Worm (Caenorhabditis elegans) whole organism, midembryonic: ENCODE data around the gene C37C3.2.

ENCODE experiments used
- T22C8.4 ChIP-seq: fragments of 200-800 bp; sonication (Bioruptor generic); IDR thresholded peaks from 2 replicates; pipeline ENCODE4 v1.3.6; 2022; ENCODE audit warnings: missing genetic modification characterization, missing compliant biosample characterization
- cog-1 ChIP-seq: sonication (generic microtip); optimal IDR thresholded peaks from 2 replicates; lab custom pipeline; 2016; ENCODE audit warnings: missing genetic modification characterization, missing compliant biosample characterization
- flt-1 ChIP-seq: fragments of 200-800 bp; sonication (Bioruptor generic); IDR thresholded peaks from 2 replicates; pipeline ENCODE4 v1.3.6; 2022; ENCODE audit warnings: missing genetic modification characterization, missing compliant biosample characterization
- klf-2 ChIP-seq: fragments of 200-800 bp; sonication (Bioruptor generic); conservative IDR thresholded peaks from 2 replicates; pipeline ENCODE4 v1.3.6; 2022; ENCODE audit warnings: missing genetic modification reagents, missing genetic modification characterization, missing compliant biosample characterization
- med-1 ChIP-seq: sonication (generic microtip); optimal IDR thresholded peaks from 2 replicates; lab custom pipeline; 2017; ENCODE audit warnings: missing genetic modification characterization, mild to moderate bottlenecking, missing compliant biosample characterization, antibody characterized with exemption, missing genetic modification reagents; ENCODE audit not compliant: insufficient read depth
- ref-1 ChIP-seq: fragments of 200-800 bp; sonication (Bioruptor generic); conservative IDR thresholded peaks from 2 replicates; pipeline ENCODE4 v1.3.6; 2022; ENCODE audit warnings: missing genetic modification reagents, missing genetic modification characterization, missing compliant biosample characterization
- tab-1 ChIP-seq: fragments of 200-800 bp; sonication (Bioruptor generic); IDR thresholded peaks from 2 replicates; pipeline ENCODE4 v1.3.6; 2022; ENCODE audit warnings: missing genetic modification characterization, missing compliant biosample characterization
- ztf-23 ChIP-seq: fragments of 200-800 bp; sonication (Bioruptor generic); IDR thresholded peaks from 2 replicates; pipeline ENCODE4 v1.3.6; 2022; ENCODE audit warnings: missing genetic modification reagents, missing genetic modification characterization, missing compliant biosample characterization
- ztf-29 ChIP-seq: fragments of 200-800 bp; sonication (Bioruptor generic); IDR thresholded peaks from 2 replicates; pipeline ENCODE4 v1.3.6; 2022; ENCODE audit warnings: missing genetic modification reagents, missing genetic modification characterization, missing compliant biosample characterization

The C37C3.2 gene

ce11 chrV:7855382-7855994 is at the start of gene C37C3.2:
C37C3.2 (plus strand) TSS chrV:7855944.
- TF ChIP-seq ref-1 (GFP tag; lab: Robert Waterston, UW) (no peak), klf-2 (GFP tag; lab: Robert Waterston, UW) (no peak), T22C8.4 (no peak), med-1 (GFP tag; lab: Kevin White, UChicago) (no peak), ztf-29 (no peak), ztf-23 (GFP tag; lab: Robert Waterston, UW) (no peak), tab-1 (no peak), cog-1 (tag; lab: Kevin White, UChicago) (no peak), flt-1 (GFP tag; lab: Robert Waterston, UW) (no peak)

- no peak for TF ChIP-seq ztf-23 (GFP tag; lab: Robert Waterston, UW)
- TF ChIP-seq tab-1: no peak
- TF ChIP-seq flt-1 (GFP tag; lab: Robert Waterston, UW): no peak
- TF ChIP-seq ref-1 (GFP tag; lab: Robert Waterston, UW): no peak
- no peak for TF ChIP-seq cog-1 (tag; lab: Kevin White, UChicago)
- no peak for TF ChIP-seq med-1 (GFP tag; lab: Kevin White, UChicago)
- TF ChIP-seq klf-2 (GFP tag; lab: Robert Waterston, UW): no peak
- no peak for TF ChIP-seq T22C8.4
- no peak for TF ChIP-seq ztf-29
Measured at ce11 chrV:7806629-7807028, 49.1 kb upstream of the C37C3.2 start.

ce11 chrV:7808444-7808843 is 47.3 kb upstream of the C37C3.2 start:
- TF ChIP-seq ztf-29: no peak
- no peak for TF ChIP-seq cog-1 (tag; lab: Kevin White, UChicago)
- TF ChIP-seq T22C8.4: no peak
- TF ChIP-seq ztf-23 (GFP tag; lab: Robert Waterston, UW): no peak
- no peak for TF ChIP-seq med-1 (GFP tag; lab: Kevin White, UChicago)
- no peak for TF ChIP-seq ref-1 (GFP tag; lab: Robert Waterston, UW)
- TF ChIP-seq klf-2 (GFP tag; lab: Robert Waterston, UW): no peak
- no peak for TF ChIP-seq flt-1 (GFP tag; lab: Robert Waterston, UW)
- TF ChIP-seq tab-1: no peak

DNA sequence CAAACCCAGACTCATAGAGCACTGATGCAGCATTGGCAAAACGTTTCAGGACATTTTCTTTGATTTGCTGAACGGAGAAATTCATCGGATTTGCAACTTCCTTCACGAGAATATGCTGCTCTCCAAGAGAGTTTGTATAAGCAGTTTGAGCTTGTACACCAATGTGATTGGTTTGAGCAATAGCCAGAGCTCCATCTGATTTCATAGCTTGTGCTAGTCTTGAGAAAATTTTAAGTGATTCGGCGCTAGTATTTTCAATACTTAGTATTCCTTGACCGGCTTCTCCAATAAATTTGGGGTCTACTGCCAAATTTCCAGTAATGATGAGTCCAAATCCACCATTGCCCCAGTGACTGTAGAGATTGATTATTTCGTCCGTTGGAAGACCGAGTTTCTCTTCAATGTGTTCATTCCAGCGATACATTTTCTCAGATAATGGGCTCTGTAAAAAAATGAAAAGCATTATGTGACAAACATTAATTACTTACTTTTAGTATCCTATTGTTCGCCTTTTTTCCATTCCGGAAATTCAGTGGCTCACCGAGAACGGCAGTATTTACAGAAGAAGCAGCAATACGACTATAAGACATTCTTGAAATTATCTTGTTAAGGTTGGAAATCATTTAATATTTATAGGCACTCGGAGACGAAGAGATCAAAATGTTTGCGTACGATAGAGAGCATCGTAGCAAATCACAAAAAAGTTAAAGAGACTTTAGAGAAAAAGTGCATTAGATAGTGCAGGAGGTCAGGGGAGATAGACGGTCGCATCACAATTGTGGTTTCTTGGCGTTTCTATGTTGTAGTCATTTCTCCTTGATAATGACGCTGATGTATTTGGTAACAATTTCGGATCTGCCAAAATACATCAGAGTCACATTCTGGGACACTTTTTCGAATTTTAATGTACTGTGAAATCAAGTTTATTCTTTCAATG is 46.2 kb upstream of the C37C3.2 start, which contains the start of gene ZK742.3:
ZK742.3 (minus strand) TSS at position 593 of the 937 bp plus-strand sequence.
- TF ChIP-seq ztf-29: no peak
- no peak for TF ChIP-seq ztf-23 (GFP tag; lab: Robert Waterston, UW)
- TF ChIP-seq ref-1 (GFP tag; lab: Robert Waterston, UW): no peak
- TF ChIP-seq med-1 (GFP tag; lab: Kevin White, UChicago): no peak
- TF ChIP-seq T22C8.4: no peak
- no peak for TF ChIP-seq tab-1
- TF ChIP-seq flt-1 (GFP tag; lab: Robert Waterston, UW): no peak
- TF ChIP-seq klf-2 (GFP tag; lab: Robert Waterston, UW): no peak
- no peak for TF ChIP-seq cog-1 (tag; lab: Kevin White, UChicago)

DNA sequence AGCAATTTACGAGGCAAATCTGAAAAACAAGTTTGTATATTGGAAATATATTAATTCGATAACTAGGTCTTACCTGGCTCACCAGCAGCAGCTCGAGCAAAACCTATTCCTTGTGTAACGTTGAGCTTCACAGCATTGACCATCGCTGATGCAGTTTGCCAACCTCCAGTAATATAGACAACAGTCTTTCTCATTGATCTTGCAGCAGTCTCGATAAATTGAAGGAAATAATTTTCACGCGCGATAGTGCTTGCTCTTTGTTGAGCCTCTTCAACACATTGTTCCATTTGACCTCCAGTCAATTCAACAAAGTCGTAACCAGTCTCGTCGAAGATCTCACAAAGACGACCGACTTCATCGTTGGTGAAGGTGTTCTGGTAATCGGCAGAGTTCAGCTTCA is 45.2 kb upstream of the C37C3.2 start:
- TF ChIP-seq flt-1 (GFP tag; lab: Robert Waterston, UW) (no peak), cog-1 (tag; lab: Kevin White, UChicago) (no peak), T22C8.4 (no peak), ztf-23 (GFP tag; lab: Robert Waterston, UW) (no peak), tab-1 (no peak), ztf-29 (no peak), klf-2 (GFP tag; lab: Robert Waterston, UW) (no peak), med-1 (GFP tag; lab: Kevin White, UChicago) (no peak), ref-1 (GFP tag; lab: Robert Waterston, UW) (no peak)

DNA sequence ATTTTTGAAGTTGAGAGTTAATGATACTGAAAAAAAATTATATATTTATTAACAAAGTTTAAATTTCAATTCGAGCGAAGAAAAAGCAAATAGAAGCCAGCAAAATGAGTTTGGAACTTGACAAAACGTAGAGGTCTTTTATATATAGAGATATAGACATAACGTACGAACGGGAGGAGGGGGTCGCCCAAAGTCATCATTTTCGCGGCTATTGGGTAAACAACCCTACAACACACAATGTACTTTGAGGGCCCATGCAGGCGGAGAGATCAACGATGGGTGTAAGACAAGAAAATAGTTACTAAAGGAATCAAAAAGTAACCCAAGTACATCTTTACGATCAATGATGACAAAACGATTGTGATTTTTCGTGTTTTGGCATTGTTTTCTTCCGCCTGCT is 44.0 kb upstream of the C37C3.2 start, which contains the start of gene ZK742.4:
ZK742.4 (minus strand) TSS at position 35 of the 400 bp plus-strand sequence.
- TF ChIP-seq T22C8.4: no peak
- TF ChIP-seq flt-1 (GFP tag; lab: Robert Waterston, UW): no peak
- TF ChIP-seq med-1 (GFP tag; lab: Kevin White, UChicago): no peak
- TF ChIP-seq ztf-23 (GFP tag; lab: Robert Waterston, UW): no peak
- TF ChIP-seq ztf-29: no peak
- TF ChIP-seq tab-1: no peak
- no peak for TF ChIP-seq klf-2 (GFP tag; lab: Robert Waterston, UW)
- TF ChIP-seq cog-1 (tag; lab: Kevin White, UChicago): no peak
- no peak for TF ChIP-seq ref-1 (GFP tag; lab: Robert Waterston, UW)

- TF ChIP-seq tab-1 (no peak), med-1 (GFP tag; lab: Kevin White, UChicago) (no peak), klf-2 (GFP tag; lab: Robert Waterston, UW) (no peak), cog-1 (tag; lab: Kevin White, UChicago) (no peak), T22C8.4 (no peak), ztf-29 (no peak), flt-1 (GFP tag; lab: Robert Waterston, UW) (no peak), ztf-23 (GFP tag; lab: Robert Waterston, UW) (no peak), ref-1 (GFP tag; lab: Robert Waterston, UW) (no peak)
Measured at ce11 chrV:7814601-7815000, 41.1 kb upstream of the C37C3.2 start, which contains the start of gene ZK742.6. ZK742.6 (minus strand) TSS chrV:7814942.

- TF ChIP-seq med-1 (GFP tag; lab: Kevin White, UChicago) (no peak), ref-1 (GFP tag; lab: Robert Waterston, UW) (no peak), ztf-29 (no peak), flt-1 (GFP tag; lab: Robert Waterston, UW) (no peak), ztf-23 (GFP tag; lab: Robert Waterston, UW) (no peak), tab-1 (no peak), klf-2 (GFP tag; lab: Robert Waterston, UW) (no peak), cog-1 (tag; lab: Kevin White, UChicago) (no peak), T22C8.4 (no peak)
Measured at ce11 chrV:7816486-7816885, 39.3 kb upstream of the C37C3.2 start.
